Worm (Caenorhabditis elegans) whole organism, L4 larva: ENCODE measurements around the gene sri-47.
"Not testable (repeated sequence)": the region's sequence is repeated elsewhere in the genome, so short reads cannot be mapped to it uniquely, and the experiment has no call there.

Experiments
- R02D3.7 ChIP-seq: fragments of 150-350 bp; sonication (generic microtip); optimal IDR thresholded peaks from 3 replicates; lab custom pipeline; 2014; ENCODE audit warnings: missing biosample characterization, missing genetic modification characterization
- aha-1 ChIP-seq: fragments of 150-350 bp; peaks from one replicate; lab custom pipeline; 2014; ENCODE audit warnings: missing biosample characterization, missing genetic modification characterization
- arid-1 ChIP-seq: fragments of 200-800 bp; sonication (Bioruptor generic); conservative IDR thresholded peaks from 2 replicates; pipeline ENCODE4 v1.3.6; 2022; ENCODE audit warnings: missing genetic modification reagents, missing genetic modification characterization, missing compliant biosample characterization
- ceh-20 ChIP-seq: fragments of 200-800 bp; sonication (Bioruptor generic); IDR thresholded peaks from 2 replicates; pipeline ENCODE4 v1.3.6; 2022; ENCODE audit warnings: missing genetic modification reagents, missing genetic modification characterization, missing compliant biosample characterization
- ceh-32 ChIP-seq: sonication (generic microtip); optimal IDR thresholded peaks from 2 replicates; lab custom pipeline; 2016; ENCODE audit warnings: mild to moderate bottlenecking, missing genetic modification characterization, missing compliant biosample characterization; ENCODE audit not compliant: poor library complexity
- ceh-82 ChIP-seq: sonication (generic microtip); optimal IDR thresholded peaks from 2 replicates; lab custom pipeline; 2017; ENCODE audit warnings: missing biosample characterization, missing genetic modification characterization
- daf-16 ChIP-seq, 3 experiments: sonication (generic microtip); optimal IDR thresholded peaks; 2 replicates each; lab custom pipeline; 2016 to 2017; ENCODE audit warnings: missing genetic modification characterization in 3 of 3, missing genetic modification reagents in 3 of 3, mild to moderate bottlenecking in 2 of 3, missing compliant biosample characterization in 2 of 3, missing biosample characterization in 1 of 3, moderate library complexity in 1 of 3
- dmd-6 ChIP-seq: fragments of 200-800 bp; sonication (Bioruptor generic); IDR thresholded peaks from 2 replicates; pipeline ENCODE4 v1.3.6; 2022; ENCODE audit warnings: missing genetic modification reagents, missing genetic modification characterization, missing compliant biosample characterization
- duxl-1 ChIP-seq: sonication (generic microtip); optimal IDR thresholded peaks from 2 replicates; lab custom pipeline; 2016; ENCODE audit warnings: mild to moderate bottlenecking, missing genetic modification characterization, moderate library complexity, missing compliant biosample characterization; ENCODE audit not compliant: poor library complexity
- egl-43 ChIP-seq: fragments of 200-800 bp; sonication (Bioruptor generic); IDR thresholded peaks from 2 replicates; pipeline ENCODE4 v1.3.6; 2022; ENCODE audit warnings: missing genetic modification reagents, missing genetic modification characterization, missing compliant biosample characterization
- hlh-11 ChIP-seq: fragments of 200-800 bp; sonication (Bioruptor generic); optimal IDR thresholded peaks from 2 replicates; lab custom pipeline; 2018; ENCODE audit warnings: mild to moderate bottlenecking, missing genetic modification characterization, missing compliant biosample characterization
- hmg-1.1 ChIP-seq: fragments of 200-800 bp; sonication (Bioruptor generic); IDR thresholded peaks from 2 replicates; pipeline ENCODE4 v1.3.6; 2022; ENCODE audit warnings: missing genetic modification reagents, missing genetic modification characterization, missing compliant biosample characterization
- jun-1 ChIP-seq: fragments of 150-350 bp; optimal IDR thresholded peaks from 2 replicates; lab custom pipeline; 2014; ENCODE audit warnings: missing biosample characterization, missing genetic modification reagents, missing genetic modification characterization
- lin-13 ChIP-seq: fragments of 150-350 bp; optimal IDR thresholded peaks from 2 replicates; lab custom pipeline; 2014; ENCODE audit warnings: missing biosample characterization, missing genetic modification reagents, missing genetic modification characterization
- nhr-11 ChIP-seq: fragments of 150-350 bp; optimal IDR thresholded peaks from 2 replicates; lab custom pipeline; 2014; ENCODE audit warnings: missing biosample characterization, missing genetic modification characterization
- nhr-111 ChIP-seq: fragments of 200-800 bp; sonication (Bioruptor generic); optimal IDR thresholded peaks from 2 replicates; lab custom pipeline; 2018; ENCODE audit warnings: mild to moderate bottlenecking, missing genetic modification characterization, missing compliant biosample characterization
- nhr-28 ChIP-seq: fragments of 150-350 bp; optimal IDR thresholded peaks from 2 replicates; lab custom pipeline; 2014; ENCODE audit warnings: missing biosample characterization, missing genetic modification characterization
- nhr-41 ChIP-seq: fragments of 200-800 bp; sonication (Bioruptor generic); IDR thresholded peaks from 2 replicates; pipeline ENCODE4 v1.3.6; 2022; ENCODE audit warnings: missing genetic modification reagents, missing genetic modification characterization, missing compliant biosample characterization
- pha-4 ChIP-seq, 2 experiments: fragments of 150-350 bp in 1 of 2; fragments of 200-800 bp in 1 of 2; sonication (Bioruptor generic) in 1 of 2; IDR thresholded peaks in 1 of 2; optimal IDR thresholded peaks in 1 of 2; 2 replicates each; pipeline versions ENCODE4 v1.3.6 to Lab custom; 2014 to 2022; ENCODE audit warnings: missing genetic modification characterization in 2 of 2, missing genetic modification reagents in 2 of 2, missing biosample characterization in 1 of 2, missing compliant biosample characterization in 1 of 2
- saeg-2 ChIP-seq: fragments of 200-800 bp; sonication (Bioruptor generic); IDR thresholded peaks from 2 replicates; pipeline ENCODE4 v1.3.6; 2022; ENCODE audit warnings: missing genetic modification reagents, missing genetic modification characterization, missing compliant biosample characterization
- set-16 ChIP-seq: fragments of 200-800 bp; sonication (Bioruptor generic); IDR thresholded peaks from 2 replicates; pipeline ENCODE4 v1.3.6; 2022; ENCODE audit warnings: missing genetic modification reagents, missing genetic modification characterization, missing compliant biosample characterization
- tra-1 ChIP-seq: fragments of 200-800 bp; sonication (Bioruptor generic); IDR thresholded peaks from 2 replicates; pipeline ENCODE4 v1.3.6; 2022; ENCODE audit warnings: missing genetic modification reagents, missing genetic modification characterization, missing compliant biosample characterization
- unc-130 ChIP-seq: sonication (generic microtip); optimal IDR thresholded peaks from 2 replicates; lab custom pipeline; 2016; ENCODE audit warnings: missing genetic modification reagents, missing genetic modification characterization, missing compliant biosample characterization
- unc-39 ChIP-seq: sonication (generic microtip); optimal IDR thresholded peaks from 2 replicates; lab custom pipeline; 2017; ENCODE audit warnings: missing biosample characterization, missing genetic modification characterization
- zip-11 ChIP-seq: fragments of 200-800 bp; sonication (Bioruptor generic); IDR thresholded peaks from 2 replicates; pipeline ENCODE4 v1.3.6; 2022; ENCODE audit warnings: missing genetic modification characterization, missing compliant biosample characterization
- ztf-7 ChIP-seq: fragments of 150-350 bp; optimal IDR thresholded peaks from 2 replicates; lab custom pipeline; 2014; ENCODE audit warnings: missing biosample characterization, missing genetic modification characterization

sri-47 gene

DNA sequence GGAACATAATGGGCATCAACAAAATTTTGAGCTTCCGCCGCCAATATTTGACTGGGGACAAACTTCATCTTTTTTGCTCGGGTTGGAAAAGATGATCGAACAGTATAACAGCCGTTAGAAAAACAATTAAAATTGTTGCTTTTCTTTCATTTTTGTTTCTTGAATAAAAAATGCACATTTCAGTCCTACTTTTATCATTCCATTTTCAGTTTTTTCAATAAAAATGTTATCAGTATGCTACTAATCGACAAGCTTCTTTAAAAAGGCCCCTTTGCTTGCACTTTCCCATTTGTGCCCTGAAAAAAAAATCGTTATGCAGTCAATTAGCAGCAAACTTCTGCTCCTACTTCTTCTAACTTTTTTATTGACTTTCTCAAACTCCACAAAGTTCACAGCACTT lies 14.9 kb upstream of the sri-47 start, which contains the start of gene F22E5.7:
Gene F22E5.7, plus strand, starts transcription at position 301 of the 400 bp plus-strand sequence.
- TF ChIP-seq pha-4 (GFP tag; IDR thresholded peaks at IDR 0.05; lab: Robert Waterston, UW) (no peak), pha-4 (tag; optimal IDR thresholded peaks at IDR 0.05; lab: Kevin White, UChicago) (no peak)

DNA sequence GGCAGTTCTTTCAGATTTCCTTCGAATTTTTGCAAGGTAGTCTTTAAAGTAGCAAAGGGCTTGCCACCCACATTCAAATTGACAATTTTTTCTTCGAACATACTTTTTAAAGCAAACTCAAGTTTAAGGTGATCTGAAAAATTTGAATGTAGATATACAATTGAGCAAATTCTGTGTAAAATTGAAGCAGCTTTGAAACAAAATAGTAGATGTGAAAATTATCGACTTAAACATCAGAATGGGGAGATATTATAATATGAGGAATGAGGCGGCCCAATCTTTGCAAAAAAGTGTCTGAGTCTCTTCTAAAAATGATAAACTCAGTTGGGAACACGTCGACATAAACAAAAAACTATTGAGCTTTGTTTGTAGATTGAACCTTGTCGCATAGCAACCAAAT lies 12.2 kb upstream of the sri-47 start, which contains the start of gene F22E5.11:
Gene F22E5.11, minus strand, starts transcription at position 101 of the 400 bp plus-strand sequence.
- no peak for TF ChIP-seq nhr-111 (GFP tag; lab: Kevin White, UChicago)

DNA sequence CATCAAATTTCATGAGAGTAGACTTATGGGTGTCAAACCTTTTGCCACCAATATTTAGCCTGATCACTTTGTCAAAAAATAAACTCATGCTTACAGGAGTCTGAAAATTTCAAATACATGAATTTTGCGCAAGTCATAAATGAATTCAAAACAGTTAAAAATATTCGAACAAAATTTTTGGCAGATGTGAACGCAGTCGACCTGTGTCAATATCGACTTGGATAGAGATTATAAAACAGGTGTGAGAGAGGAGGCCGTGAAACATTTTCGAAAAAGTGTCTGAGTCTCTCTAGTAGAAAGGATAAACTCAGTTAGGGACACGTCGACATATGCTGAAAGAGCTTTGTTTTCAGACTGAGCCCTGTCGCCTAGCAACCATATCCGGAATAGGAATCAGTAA lies 9.9 kb upstream of the sri-47 start, which contains the start of gene F22E5.12:
Gene F22E5.12, minus strand, starts transcription at position 101 of the 400 bp plus-strand sequence.
- TF ChIP-seq set-16; unc-39 (tag; lab: Kevin White, UChicago); hlh-11 (tag; lab: Kevin White, UChicago): not testable (repeated sequence)

DNA sequence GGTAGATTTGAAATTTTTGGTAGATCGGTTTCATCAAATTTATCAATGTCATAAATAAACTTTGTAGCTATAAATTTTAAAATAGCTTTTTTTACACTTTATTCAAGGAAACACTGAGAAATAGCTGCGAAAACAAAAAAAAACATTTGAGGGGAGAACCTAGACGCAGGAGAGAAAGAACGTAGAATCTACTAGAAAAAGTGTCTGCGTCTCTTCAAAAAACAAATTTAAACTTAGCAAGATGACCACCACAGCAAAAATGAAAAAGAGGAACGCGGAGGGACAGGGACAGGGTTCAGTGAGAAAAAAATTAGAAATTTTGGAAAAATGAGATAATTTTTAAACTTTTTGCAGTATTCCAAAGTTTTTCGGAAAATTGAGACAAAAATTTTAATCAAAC lies 7.7 kb upstream of the sri-47 start:
- TF ChIP-seq hmg-1.1 (GFP tag; lab: Robert Waterston, UW) (peak; percentile 48; the same call in 1 of the 2 replicates), saeg-2 (GFP tag; lab: Robert Waterston, UW) (no peak), daf-16 (GFP tag; optimal IDR thresholded peaks at IDR 0.05; lab: Kevin White, UChicago) (peak in 1 of 2 experiments; percentile 60), daf-16 (tag; optimal IDR thresholded peaks at IDR 0.05; lab: Kevin White, UChicago) (no peak), nhr-28 (tag; lab: Kevin White, UChicago) (peak; percentile 0), hlh-11 (tag; lab: Kevin White, UChicago) (peak; percentile 10), nhr-11 (tag; lab: Kevin White, UChicago) (peak; percentile 19), ceh-20 (GFP tag; lab: Robert Waterston, UW) (0 out of 2 replicates have a peak, but pooled peaks have one; percentile 19), nhr-41 (no peak)
- TF ChIP-seq, all 104 proteins: peak for 6

DNA sequence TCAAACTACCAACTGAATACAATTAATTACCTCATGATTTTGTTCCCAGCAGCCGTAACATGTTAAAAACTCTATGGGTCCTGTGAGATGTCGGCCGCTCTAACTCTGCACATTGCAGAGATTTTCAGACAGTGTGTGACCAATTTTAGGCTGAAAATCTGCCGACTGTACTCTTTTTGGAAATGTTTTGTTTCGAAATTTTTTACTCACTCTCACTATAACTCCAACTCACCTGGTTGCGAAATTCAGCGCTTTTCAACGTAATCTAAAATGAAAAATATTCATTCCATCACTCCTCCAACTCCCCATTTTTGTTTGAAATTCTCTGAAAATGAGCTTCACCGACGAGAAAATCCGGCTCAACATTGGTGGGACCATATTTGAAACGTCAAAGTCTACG lies 7.2 kb upstream of the sri-47 start, which contains the start of the genes F22E5.13 and F22E5.6:
Gene F22E5.13, minus strand, starts transcription at position 101 of the 400 bp plus-strand sequence.
Gene F22E5.6, plus strand, starts transcription at position 297 of the 400 bp plus-strand sequence.
- TF ChIP-seq ceh-82, result no peak

DNA sequence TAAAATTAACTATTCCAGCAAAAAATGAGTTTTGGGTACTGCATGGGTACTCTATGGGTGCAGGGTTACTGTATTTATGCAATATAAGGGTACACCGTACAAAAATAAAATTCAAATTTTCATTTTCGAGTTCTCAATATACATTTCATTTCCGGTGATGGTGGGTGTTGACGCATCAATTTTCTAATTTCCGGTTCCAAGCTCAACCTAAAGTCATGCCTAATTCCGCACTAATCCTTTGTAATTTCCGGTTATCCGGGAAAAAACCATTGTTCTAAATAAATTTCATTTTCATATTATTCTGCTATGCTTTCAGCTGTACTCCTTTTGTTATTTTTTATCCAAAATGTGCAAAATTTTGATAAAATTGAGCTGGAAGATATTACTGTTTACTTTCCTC lies 2.7 kb downstream of the sri-47 start, which contains the start of gene gcy-21:
Gene gcy-21, plus strand, starts transcription at position 301 of the 400 bp plus-strand sequence.
- TF ChIP-seq arid-1, result no peak
- no peak for TF ChIP-seq R02D3.7 (tag; lab: Kevin White, UChicago)
- no peak for TF ChIP-seq zip-11 (GFP tag; lab: Robert Waterston, UW)
- TF ChIP-seq dmd-6 (GFP tag; lab: Robert Waterston, UW), result no peak
- TF ChIP-seq tra-1 (GFP tag; lab: Robert Waterston, UW), result no peak
- no peak for TF ChIP-seq lin-13
- TF ChIP-seq nhr-41, result no peak
- TF ChIP-seq ztf-7 (tag; lab: Kevin White, UChicago), result no peak
- no peak for TF ChIP-seq duxl-1 (tag; lab: Kevin White, UChicago)
- no peak for TF ChIP-seq pha-4 (GFP tag; IDR thresholded peaks at IDR 0.05; lab: Robert Waterston, UW)
- TF ChIP-seq pha-4 (tag; optimal IDR thresholded peaks at IDR 0.05; lab: Kevin White, UChicago), result no peak
- no peak for TF ChIP-seq unc-130
- no peak for TF ChIP-seq egl-43 (GFP tag; lab: Robert Waterston, UW)
- no peak for TF ChIP-seq ceh-32 (tag; lab: Kevin White, UChicago)
- TF ChIP-seq jun-1 (tag; lab: Kevin White, UChicago), result no peak

DNA sequence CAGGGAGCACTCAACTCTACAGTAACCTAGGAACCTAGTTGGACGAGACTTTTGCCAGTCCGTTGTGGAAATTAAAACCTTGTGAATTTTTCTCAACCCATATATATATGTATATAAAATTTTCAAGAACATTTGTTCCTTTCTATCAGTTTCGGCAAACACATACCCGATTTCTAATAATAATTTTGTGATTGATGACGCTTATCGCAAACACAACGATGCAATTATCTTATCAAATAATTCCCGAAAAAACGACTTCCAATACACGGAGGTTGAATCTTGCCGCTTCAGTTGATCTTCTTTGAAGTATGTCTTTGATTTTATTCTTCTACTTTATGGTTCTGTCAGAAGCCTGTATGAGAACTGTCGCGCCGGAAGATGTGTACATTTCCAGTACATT lies 8.4 kb downstream of the sri-47 start, which contains the start of gene F22E5.2:
Gene F22E5.2, plus strand, starts transcription at position 301 of the 400 bp plus-strand sequence.
- peak; percentile 26 for TF ChIP-seq aha-1
